Fruit fly (Drosophila melanogaster) whole organism, wandering third instar larva: Measurements from ENCODE around the gene CG31954.

Experiments used
- Dfd ChIP-seq: fragments of >200 bp; optimal IDR thresholded peaks from 2 replicates; lab custom pipeline; 2017; ENCODE audit warnings: missing biosample characterization, missing genetic modification characterization
- GATAd ChIP-seq: sonication (Bioruptor generic); optimal IDR thresholded peaks from 2 replicates; lab custom pipeline; 2016; ENCODE audit warnings: missing biosample characterization, missing genetic modification characterization
- Hr78 ChIP-seq: fragments of >200 bp; optimal IDR thresholded peaks from 2 replicates; lab custom pipeline; 2017; ENCODE audit warnings: missing biosample characterization, missing genetic modification characterization
- OdsH ChIP-seq: fragments of 200-800 bp; sonication (Bioruptor generic); optimal IDR thresholded peaks from 2 replicates; lab custom pipeline; 2016; ENCODE audit warnings: missing biosample characterization, mild to moderate bottlenecking, missing genetic modification characterization
- br ChIP-seq: fragments of 200-800 bp; sonication (Bioruptor generic); optimal IDR thresholded peaks from 2 replicates; lab custom pipeline; 2016; ENCODE audit warnings: missing biosample characterization, missing genetic modification characterization
- foxo ChIP-seq, 2 experiments: fragments of 200-800 bp; sonication (Bioruptor generic); optimal IDR thresholded peaks; 2 replicates in 1 of 2; 3 replicates in 1 of 2; lab custom pipeline; 2016 to 2017; ENCODE audit warnings: missing biosample characterization in 2 of 2, missing genetic modification characterization in 2 of 2
- fru ChIP-seq: fragments of 200-800 bp; sonication (Bioruptor generic); optimal IDR thresholded peaks from 3 replicates; lab custom pipeline; 2016; ENCODE audit warnings: missing biosample characterization, mild to moderate bottlenecking, missing genetic modification characterization
- h ChIP-seq: fragments of 200-800 bp; sonication (Bioruptor generic); optimal IDR thresholded peaks from 3 replicates; lab custom pipeline; 2016; ENCODE audit warnings: missing biosample characterization, mild to moderate bottlenecking, missing genetic modification characterization
- jim ChIP-seq: fragments of 175-275, 200-325 bp; sonication (Bioruptor generic); optimal IDR thresholded peaks from 2 replicates; lab custom pipeline; 2016; ENCODE audit warnings: missing biosample characterization, mild to moderate bottlenecking, missing genetic modification characterization
- psq ChIP-seq: fragments of 200-800 bp; sonication (Bioruptor generic); optimal IDR thresholded peaks from 3 replicates; lab custom pipeline; 2017; ENCODE audit warnings: missing biosample characterization, mild to moderate bottlenecking, missing genetic modification characterization, moderate library complexity
- rgr ChIP-seq: fragments of 200-800 bp; sonication (Bioruptor generic); optimal IDR thresholded peaks from 3 replicates; lab custom pipeline; 2016; ENCODE audit warnings: missing biosample characterization, mild to moderate bottlenecking, missing genetic modification characterization
- usp ChIP-seq: fragments of >200 bp; optimal IDR thresholded peaks from 2 replicates; lab custom pipeline; 2017; ENCODE audit warnings: missing biosample characterization, missing genetic modification characterization

dm6 chr2L:3476399-3477056 is 33.4 kb downstream of the CG31954 start:
- TF ChIP-seq usp (GFP tag; lab: Kevin White, UChicago), result no peak
- TF ChIP-seq jim (GFP tag; lab: Kevin White, UChicago), result no peak
- TF ChIP-seq rgr (GFP tag; lab: Kevin White, UChicago), result no peak
- TF ChIP-seq Hr78 (GFP tag; lab: Kevin White, UChicago), result no peak
- TF ChIP-seq br (GFP tag; lab: Kevin White, UChicago), result no peak
- TF ChIP-seq foxo (GFP tag; optimal IDR thresholded peaks at IDR 0.05; lab: Kevin White, UChicago), result no peak
- no peak for TF ChIP-seq Dfd
- TF ChIP-seq OdsH, result no peak
- TF ChIP-seq fru (GFP tag; lab: Kevin White, UChicago), result no peak
- TF ChIP-seq psq, result no peak
- no peak for TF ChIP-seq h
- no peak for TF ChIP-seq GATAd
